Worm (Caenorhabditis elegans) whole organism, early embryonic: ENCODE data around the gene ZK1248.11.

Experiments used
- F13C5.2 ChIP-seq: sonication (generic microtip); optimal IDR thresholded peaks from 2 replicates; lab custom pipeline; 2017; ENCODE audit warnings: mild to moderate bottlenecking, missing genetic modification characterization, inconsistent platforms, missing compliant biosample characterization
- sea-1 ChIP-seq: fragments of 200-800 bp; sonication (Bioruptor generic); conservative IDR thresholded peaks from 2 replicates; pipeline ENCODE4 v1.3.6; 2022; ENCODE audit warnings: missing genetic modification characterization, missing compliant biosample characterization

DNA sequence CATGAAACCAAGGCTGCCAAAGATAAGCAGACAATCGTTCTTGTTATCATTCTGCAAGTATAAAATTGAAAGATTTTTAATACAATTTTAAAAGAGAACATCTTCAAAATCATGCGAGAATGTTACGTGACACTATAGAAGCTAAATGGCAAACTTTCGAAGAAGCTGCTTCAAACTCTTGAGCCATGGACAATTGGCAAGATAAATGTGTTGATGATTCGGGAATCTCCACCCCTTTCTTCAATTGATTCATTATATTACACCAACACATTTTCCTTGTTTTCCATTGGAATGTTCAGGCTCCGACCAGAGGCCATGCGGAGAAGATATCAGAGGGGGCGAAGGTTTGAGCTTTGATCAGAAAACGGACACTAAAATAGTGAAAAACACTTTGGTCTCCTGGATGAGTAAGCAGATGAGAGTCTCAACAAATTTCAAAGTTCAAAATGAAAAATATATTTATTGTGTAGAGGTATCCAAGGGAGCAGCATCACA, 12.7 kb upstream of the ZK1248.11 start, which contains the start of gene lec-5:
- TF ChIP-seq F13C5.2 (tag; lab: Kevin White, UChicago) = no peak
- TF ChIP-seq sea-1 (GFP tag; lab: Robert Waterston, UW) = no peak
